Fruit fly (Drosophila melanogaster): ENCODE data around the gene Oseg1.

- TF ChIP-seq kay (GFP tag; ENCODE audit: borderline replicate concordance): no peak
- no peak for TF ChIP-seq ovo (GFP tag; optimal IDR thresholded peaks at IDR 0.05)
- no peak for TF ChIP-seq CG14711 (tag; optimal IDR thresholded peaks at IDR 0.05)
- TF ChIP-seq CG5204 (GFP tag; optimal IDR thresholded peaks at IDR 0.05): no peak
- TF ChIP-seq Crg-1 (GFP tag; optimal IDR thresholded peaks at IDR 0.05): no peak
- TF ChIP-seq CG33017 (tag; optimal IDR thresholded peaks at IDR 0.05): no peak
- TF ChIP-seq bab1 (GFP tag; optimal IDR thresholded peaks at IDR 0.05): no peak
- TF ChIP-seq CG11617 (GFP tag; optimal IDR thresholded peaks at IDR 0.05): no peak
- no peak for TF ChIP-seq CG12768 (GFP tag; optimal IDR thresholded peaks at IDR 0.05)
- no peak for TF ChIP-seq CG7045 (GFP tag; optimal IDR thresholded peaks at IDR 0.05)
- TF ChIP-seq pad (GFP tag; optimal IDR thresholded peaks at IDR 0.05): no peak
- no peak for TF ChIP-seq toe (GFP tag; optimal IDR thresholded peaks at IDR 0.05)
These were observed 21.4 kb downstream of the Oseg1 start, which contains the start of gene Jon66Ci for dm6 chr3L:8391240-8391639.

Data from whole organism, adult.